Worm (Caenorhabditis elegans): ENCODE data around the gene pals-40.

pals-40 gene

ce11 chrIII:1419146-1419636, 41.4 kb upstream of the pals-40 start, which contains the start of gene Y82E9BR.3:
Y82E9BR.3 (plus strand) TSS chrIII:1419196.
- no peak for TF ChIP-seq nhr-28 (tag; optimal IDR thresholded peaks at IDR 0.05)
- no peak for TF ChIP-seq fkh-2 (tag; optimal IDR thresholded peaks at IDR 0.05)
- no peak for TF ChIP-seq egl-27 (tag; optimal IDR thresholded peaks at IDR 0.05)
- no peak for TF ChIP-seq egl-5 (tag; optimal IDR thresholded peaks at IDR 0.05)
- no peak for TF ChIP-seq lin-15B (tag; optimal IDR thresholded peaks at IDR 0.05)
- TF ChIP-seq eor-1 (tag; optimal IDR thresholded peaks at IDR 0.05) = no peak
- no peak for TF ChIP-seq daf-12 (tag; optimal IDR thresholded peaks at IDR 0.05)
- TF ChIP-seq ama-1 (optimal IDR thresholded peaks at IDR 0.05) = no peak

ce11 chrIII:1418709-1419108, 40.9 kb upstream of the pals-40 start:
- peak; percentile 87 for TF ChIP-seq hmg-11 (tag; optimal IDR thresholded peaks at IDR 0.05)
- TF ChIP-seq snpc-4 (tag; optimal IDR thresholded peaks at IDR 0.05) = peak; percentile 86
- TF ChIP-seq fos-1 (tag; optimal IDR thresholded peaks at IDR 0.05) = peak; percentile 66
- TF ChIP-seq pha-4 (tag; optimal IDR thresholded peaks at IDR 0.05) = peak; percentile 94
- TF ChIP-seq sea-2 (GFP tag; optimal IDR thresholded peaks at IDR 0.05) = no peak
- peak; percentile 98 for TF ChIP-seq lin-39 (tag; optimal IDR thresholded peaks at IDR 0.05)
- TF ChIP-seq nhr-67 (tag; optimal IDR thresholded peaks at IDR 0.05) = no peak
- peak; percentile 3 for TF ChIP-seq ceh-82 (tag; optimal IDR thresholded peaks at IDR 0.05)
- no peak for TF ChIP-seq eor-1 (tag; optimal IDR thresholded peaks at IDR 0.05)
- TF ChIP-seq jun-1 (tag; optimal IDR thresholded peaks at IDR 0.05) = peak; percentile 73
- peak; percentile 47 for TF ChIP-seq nhr-11 (tag; optimal IDR thresholded peaks at IDR 0.05)
- peak; percentile 59 for TF ChIP-seq R02D3.7 (tag; optimal IDR thresholded peaks at IDR 0.05)
- peak; percentile 42 for TF ChIP-seq ceh-16 (tag; optimal IDR thresholded peaks at IDR 0.05)
- peak; percentile 71 for TF ChIP-seq egl-5 (tag; optimal IDR thresholded peaks at IDR 0.05)
- no peak for TF ChIP-seq fkh-2 (tag; optimal IDR thresholded peaks at IDR 0.05)
- TF ChIP-seq zag-1 (tag; optimal IDR thresholded peaks at IDR 0.05) = no peak
- TF ChIP-seq elt-3 (tag; optimal IDR thresholded peaks at IDR 0.05) = peak in 1 of 3 experiments; percentile 58
- TF ChIP-seq nhr-76 (tag; optimal IDR thresholded peaks at IDR 0.05) = no peak
- peak; percentile 81 for TF ChIP-seq elt-2 (tag; optimal IDR thresholded peaks at IDR 0.05)
- TF ChIP-seq daf-12 (tag; optimal IDR thresholded peaks at IDR 0.05) = no peak
- TF ChIP-seq egl-27 (tag; optimal IDR thresholded peaks at IDR 0.05) = peak; percentile 31
- TF ChIP-seq tbx-2 (tag; optimal IDR thresholded peaks at IDR 0.05) = peak; percentile 55
- TF ChIP-seq ztf-11 (tag; optimal IDR thresholded peaks at IDR 0.05) = no peak
- peak; percentile 91 for TF ChIP-seq nhr-23 (tag; optimal IDR thresholded peaks at IDR 0.05)
- TF ChIP-seq lin-15B (tag; optimal IDR thresholded peaks at IDR 0.05) = peak; percentile 94
- no peak for TF ChIP-seq ztf-4 (tag; optimal IDR thresholded peaks at IDR 0.05)
- no peak for TF ChIP-seq aly-2 (tag; optimal IDR thresholded peaks at IDR 0.05)
- TF ChIP-seq pqm-1 (tag; optimal IDR thresholded peaks at IDR 0.05) = no peak
- TF ChIP-seq mdl-1 (tag; optimal IDR thresholded peaks at IDR 0.05) = peak; percentile 8
- peak; percentile 46 for TF ChIP-seq elt-1 (tag; optimal IDR thresholded peaks at IDR 0.05)
- TF ChIP-seq nhr-237 (tag; optimal IDR thresholded peaks at IDR 0.05) = no peak
- peak; percentile 88 for TF ChIP-seq ama-1 (optimal IDR thresholded peaks at IDR 0.05)
- no peak for TF ChIP-seq unc-62 (GFP tag; optimal IDR thresholded peaks at IDR 0.05)
- TF ChIP-seq unc-39 (tag; optimal IDR thresholded peaks at IDR 0.05) = no peak
- TF ChIP-seq nhr-12 (tag; optimal IDR thresholded peaks at IDR 0.05) = no peak
- TF ChIP-seq ceh-28 (tag; optimal IDR thresholded peaks at IDR 0.05) = peak; percentile 82
- peak; percentile 99 for TF ChIP-seq nfya-1 (tag; optimal IDR thresholded peaks at IDR 0.05; ENCODE audit: insufficient read depth)
- TF ChIP-seq nhr-28 (tag; optimal IDR thresholded peaks at IDR 0.05) = no peak
- TF ChIP-seq fkh-10 (GFP tag; optimal IDR thresholded peaks at IDR 0.05) = no peak
- peak; percentile 86 for TF ChIP-seq ZK546.5 (tag; optimal IDR thresholded peaks at IDR 0.05)
- TF ChIP-seq nhr-43 (tag; optimal IDR thresholded peaks at IDR 0.05; ENCODE audit: poor library complexity, severe bottlenecking) = peak; percentile 60
- TF ChIP-seq skn-1 (tag; optimal IDR thresholded peaks at IDR 0.05) = peak; percentile 30
- TF ChIP-seq nhr-77 (tag; optimal IDR thresholded peaks at IDR 0.05) = no peak
- peak; percentile 94 for TF ChIP-seq nhr-25 (tag; optimal IDR thresholded peaks at IDR 0.05)
- TF ChIP-seq mml-1 (tag; optimal IDR thresholded peaks at IDR 0.05) = no peak
- no peak for TF ChIP-seq ceh-9 (tag; optimal IDR thresholded peaks at IDR 0.05)
- TF ChIP-seq lsy-12 (tag; optimal IDR thresholded peaks at IDR 0.05) = peak; percentile 90
